Worm (Caenorhabditis elegans) whole organism, dauer: ENCODE results near the gene clik-2.

Source experiments
- unc-62 ChIP-seq: sonication (generic microtip); optimal IDR thresholded peaks from 2 replicates; lab custom pipeline; 2017; ENCODE audit warnings: missing biosample characterization, missing genetic modification reagents, missing genetic modification characterization

Gene clik-2

DNA sequence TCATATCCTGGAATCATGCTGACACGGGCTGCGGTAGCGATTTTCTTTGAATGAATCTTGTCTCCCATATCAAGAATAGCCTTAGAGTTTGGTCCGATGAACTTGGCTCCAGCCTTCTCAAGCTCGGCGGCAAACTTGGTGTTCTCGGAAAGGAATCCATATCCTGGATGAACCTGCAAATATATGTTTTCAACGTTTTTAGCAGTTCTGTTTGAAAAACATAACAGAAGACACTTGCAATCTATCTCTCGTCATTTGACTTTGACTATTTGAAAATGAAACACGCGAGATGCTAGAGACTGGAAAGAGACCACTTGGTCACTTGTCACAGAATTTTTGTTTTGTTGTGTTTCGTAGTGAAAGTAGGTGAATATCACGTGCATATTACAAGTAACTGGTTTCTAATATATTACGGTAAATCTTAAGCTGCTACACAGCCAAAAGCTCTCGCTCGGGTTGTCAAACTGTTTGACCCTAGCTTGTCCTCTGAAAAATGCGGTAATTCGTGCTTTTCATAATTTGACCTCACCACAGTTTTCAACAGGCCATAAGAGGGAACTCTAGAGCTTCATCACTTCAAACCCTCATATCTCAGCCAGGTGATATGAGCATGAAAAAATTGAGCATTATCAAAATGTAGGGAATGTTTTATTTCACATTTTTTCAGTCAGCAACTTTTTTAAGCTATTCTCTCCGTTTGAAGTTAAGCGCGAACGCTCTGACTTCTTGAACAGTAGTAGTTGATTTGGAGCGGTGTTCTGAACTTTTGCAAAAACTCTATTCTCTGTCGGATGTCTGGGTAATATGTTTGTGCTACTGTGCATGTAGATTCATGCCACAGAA lies 29.2 kb downstream of the clik-2 start:
- no peak for TF ChIP-seq unc-62

ce11 chrX:7656875-7657274 lies 32.1 kb downstream of the clik-2 start, which contains the start of gene F27D9.12:
Gene F27D9.12, minus strand, starts transcription at chrX:7656975.
- no peak for TF ChIP-seq unc-62

DNA sequence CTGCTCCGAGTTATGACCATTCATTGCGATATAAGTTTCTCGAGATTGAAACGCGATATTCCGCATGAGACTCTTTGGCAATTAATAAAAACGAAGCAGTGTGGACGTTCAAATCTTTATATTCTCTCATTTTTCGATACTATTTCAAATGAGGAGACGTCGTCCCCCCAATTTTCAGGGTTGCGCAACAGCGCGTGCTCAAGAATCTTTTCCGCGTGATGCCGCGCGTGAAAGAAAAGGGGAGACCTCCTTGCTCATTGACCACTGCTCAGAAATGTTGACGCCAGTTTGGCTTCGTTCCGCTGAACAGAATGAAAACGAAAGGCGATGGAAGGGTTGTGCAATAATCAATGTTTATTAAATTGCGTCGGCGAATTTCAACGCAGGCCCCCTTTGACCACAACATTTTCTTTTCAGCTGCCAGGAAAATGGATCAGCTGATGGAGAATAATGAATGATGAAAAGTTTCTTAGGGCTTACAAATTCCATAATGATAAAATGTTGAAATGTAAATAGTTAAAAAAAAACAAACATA lies 33.5 kb downstream of the clik-2 start:
- no peak for TF ChIP-seq unc-62

DNA sequence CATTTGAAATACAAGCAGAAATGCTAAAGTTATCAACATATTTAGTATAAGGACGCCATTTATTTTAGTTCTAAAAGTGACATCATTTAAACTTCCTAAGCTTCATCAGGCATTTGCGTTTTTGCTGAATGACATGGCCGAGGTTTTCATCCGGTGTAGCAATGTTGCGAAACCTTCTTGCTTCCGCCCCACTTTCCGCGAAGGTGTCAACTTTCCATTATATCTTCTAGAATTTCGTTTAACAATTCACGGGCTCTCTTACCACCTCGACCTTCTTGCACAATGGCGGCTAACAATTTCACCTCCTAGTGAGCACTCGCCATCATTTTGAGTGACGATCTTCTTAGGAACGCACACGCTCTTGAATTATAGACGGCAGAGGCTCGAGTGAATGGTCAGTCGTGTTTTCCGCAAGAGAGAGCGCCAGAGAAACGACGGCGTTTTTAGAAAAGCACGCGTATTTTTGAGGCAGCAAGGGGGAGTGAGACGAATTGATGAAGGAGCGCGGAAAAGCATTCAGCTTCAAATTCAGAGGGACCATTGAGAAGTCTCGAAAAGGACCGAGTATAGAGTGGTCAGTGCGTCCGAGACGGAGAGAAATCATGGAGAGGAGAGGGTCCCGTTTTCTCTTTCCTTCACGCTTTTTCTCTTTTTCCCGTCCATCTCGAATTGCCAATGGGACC lies 35.2 kb downstream of the clik-2 start:
- TF ChIP-seq unc-62: no peak

ce11 chrX:7652308-7652707 lies 36.7 kb downstream of the clik-2 start:
- no peak for TF ChIP-seq unc-62

DNA sequence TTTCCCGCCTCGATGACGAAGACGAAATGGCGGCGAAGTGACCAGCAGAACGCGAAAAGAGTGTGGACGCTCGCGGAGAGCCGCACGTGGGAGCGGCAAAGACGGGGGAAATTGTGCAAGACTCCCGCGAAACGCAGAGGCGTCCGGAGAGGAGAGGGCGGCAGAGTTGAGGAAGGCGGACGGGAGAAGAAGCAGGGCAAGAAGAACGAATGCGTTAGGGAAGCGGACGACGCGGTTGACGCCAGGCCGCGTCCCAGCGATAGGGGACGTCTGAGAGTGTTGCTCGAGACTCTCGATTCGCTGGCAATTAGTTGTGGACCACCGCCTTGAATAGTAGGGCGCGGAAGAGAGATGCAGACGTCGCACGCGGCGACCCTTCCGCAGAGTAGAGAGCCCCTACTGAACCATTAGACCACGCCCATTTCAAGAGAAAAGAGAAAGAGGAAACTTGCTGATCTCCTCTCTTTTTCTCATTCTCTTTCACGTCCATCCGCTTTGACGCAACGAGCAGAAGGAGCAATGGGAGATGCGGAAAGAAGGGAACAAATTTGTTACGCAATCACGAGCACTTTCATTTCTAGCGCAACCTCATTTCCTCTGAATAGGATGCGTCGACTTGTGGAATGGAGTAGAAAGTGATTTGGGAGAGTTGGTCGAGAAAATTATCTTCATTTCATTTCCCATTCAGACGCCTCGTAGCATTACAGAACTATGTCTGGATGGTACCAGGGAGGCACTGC lies 37.6 kb downstream of the clik-2 start:
- TF ChIP-seq unc-62: no peak

DNA sequence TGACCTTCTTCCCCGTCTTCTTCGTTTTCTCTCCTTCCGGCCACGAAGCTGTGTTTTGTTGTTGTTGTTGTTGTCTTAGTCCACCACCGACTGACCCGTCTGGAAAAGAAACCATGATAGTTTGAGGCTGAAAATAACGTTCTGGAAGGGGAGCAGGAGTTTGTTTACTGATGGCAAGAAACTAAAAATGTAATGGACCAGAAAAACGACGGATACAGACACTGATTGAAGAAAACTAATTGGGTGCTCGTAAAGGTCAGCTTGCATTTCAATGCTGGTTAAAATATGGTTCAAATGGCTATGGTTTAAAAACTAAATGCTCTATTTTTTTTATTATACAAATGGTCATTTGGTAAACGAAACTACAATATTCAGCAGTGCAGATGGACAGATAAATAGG lies 43.7 kb downstream of the clik-2 start, which contains the start of gene F26A10.2:
Gene F26A10.2, minus strand, starts transcription at position 101 of the 400 bp plus-strand sequence.
- TF ChIP-seq unc-62: no peak

- no peak for TF ChIP-seq unc-62
Measured at ce11 chrX:7640811-7641210, 48.2 kb downstream of the clik-2 start.

- TF ChIP-seq unc-62: no peak
Measured at ce11 chrX:7640391-7640790, 48.6 kb downstream of the clik-2 start.

DNA sequence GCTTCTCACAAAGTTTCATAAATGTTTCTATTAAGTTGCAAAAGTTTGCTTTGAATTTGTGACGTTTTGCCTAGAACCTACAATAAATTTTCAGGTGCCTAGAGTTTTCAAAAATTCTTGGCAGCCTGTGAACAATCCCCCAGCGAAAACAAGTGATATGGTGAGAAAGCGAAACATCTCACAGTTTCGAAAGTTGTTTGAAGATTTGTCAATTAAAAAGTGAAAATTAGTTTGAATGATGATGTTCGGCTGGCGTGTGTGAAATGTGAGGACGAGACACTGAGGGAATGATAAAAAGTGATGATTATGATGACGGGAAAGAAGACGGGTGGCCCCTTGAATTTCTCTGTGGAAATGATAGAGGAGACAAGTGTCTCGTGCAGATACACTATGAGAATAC lies 50.2 kb downstream of the clik-2 start:
- no peak for TF ChIP-seq unc-62
